Worm (Caenorhabditis elegans): ENCODE measurements around the gene C06E1.1.

- TF ChIP-seq elt-3 (tag; optimal IDR thresholded peaks at IDR 0.05) (no peak), ama-1 (optimal IDR thresholded peaks at IDR 0.05) (no peak), nhr-6 (tag; optimal IDR thresholded peaks at IDR 0.05) (no peak), lin-11 (tag; optimal IDR thresholded peaks at IDR 0.05) (no peak), nhr-25 (tag; optimal IDR thresholded peaks at IDR 0.05) (no peak), nhr-12 (tag; optimal IDR thresholded peaks at IDR 0.05) (no peak), skn-1 (tag; optimal IDR thresholded peaks at IDR 0.05) (no peak), ceh-82 (tag; optimal IDR thresholded peaks at IDR 0.05) (no peak)
Observed at ce11 chrIII:8646021-8646420, 40.4 kb downstream of the C06E1.1 start.
